Worm (Caenorhabditis elegans) whole organism, young adult: Measurements from ENCODE around the gene taf-9.

Experiments
- hmg-20 ChIP-seq: fragments of 200-800 bp; sonication (Bioruptor generic); IDR thresholded peaks from 2 replicates; pipeline ENCODE4 v1.3.6; 2022; ENCODE audit warnings: missing genetic modification reagents, missing genetic modification characterization, missing compliant biosample characterization
- lin-35 ChIP-seq, 3 experiments: fragments of 150-350 bp in 2 of 3; sonication (generic microtip) in 1 of 3; optimal IDR thresholded peaks; 2 replicates each; lab custom pipeline; 2014 to 2018; ENCODE audit warnings: missing biosample characterization in 3 of 3, missing genetic modification characterization in 3 of 3, missing genetic modification reagents in 3 of 3
- pha-4 ChIP-seq: fragments of 150-350 bp; sonication (generic microtip); optimal IDR thresholded peaks from 2 replicates; lab custom pipeline; 2014; ENCODE audit warnings: missing biosample characterization, missing genetic modification reagents, missing genetic modification characterization
- rcor-1 ChIP-seq: fragments of 200-800 bp; sonication (Bioruptor generic); IDR thresholded peaks from 2 replicates; pipeline ENCODE4 v1.3.6; 2022; ENCODE audit warnings: missing genetic modification reagents, missing genetic modification characterization, missing compliant biosample characterization
- snpc-4 ChIP-seq, 5 experiments: fragments of 150-350 bp in 1 of 5; sonication (generic microtip) in 4 of 5; optimal IDR thresholded peaks; 2 replicates each; lab custom pipeline; 2014 to 2018; ENCODE audit warnings: missing genetic modification characterization in 5 of 5, missing biosample characterization in 3 of 5, antibody characterized with exemption in 2 of 5, mild to moderate bottlenecking in 2 of 5, missing compliant biosample characterization in 2 of 5, missing genotype in 2 of 5, moderate library complexity in 2 of 5, missing genetic modification reagents in 1 of 5
- tbx-9 ChIP-seq: sonication (generic microtip); optimal IDR thresholded peaks from 2 replicates; lab custom pipeline; 2016; ENCODE audit warnings: borderline replicate concordance, missing genetic modification characterization, inconsistent platforms, missing compliant biosample characterization
- zim-3 ChIP-seq: sonication (generic microtip); optimal IDR thresholded peaks from 2 replicates; lab custom pipeline; 2017; ENCODE audit warnings: mild to moderate bottlenecking, missing genetic modification characterization, moderate library complexity, missing compliant biosample characterization

- TF ChIP-seq pha-4 (tag; lab: Kevin White, UChicago) (no peak), snpc-4 (GFP tag; optimal IDR thresholded peaks at IDR 0.05; lab: Kevin White, UChicago) (no peak), snpc-4 (tag; optimal IDR thresholded peaks at IDR 0.05; lab: Kevin White, UChicago) (no peak), zim-3 (tag; lab: Kevin White, UChicago) (no peak), lin-35 (GFP tag; optimal IDR thresholded peaks at IDR 0.05; lab: Kevin White, UChicago) (no peak), tbx-9 (tag; lab: Kevin White, UChicago) (no peak), hmg-20 (GFP tag; lab: Robert Waterston, UW) (no peak), rcor-1 (GFP tag; lab: Robert Waterston, UW) (no peak)
Measured at ce11 chrIII:13624226-13624625, at the start of gene taf-9.
